Fruit fly (Drosophila melanogaster): ENCODE results near the gene CG32719.

dm6 chrX:7579810-7580209 is 32.0 kb upstream of the CG32719 start:
- TF ChIP-seq Snoo (tag; optimal IDR thresholded peaks at IDR 0.05): no peak
- no peak for TF ChIP-seq CG15710 (tag; optimal IDR thresholded peaks at IDR 0.05)
- TF ChIP-seq CG12605 (GFP tag; IDR thresholded peaks at IDR 0.05): no peak
- no peak for TF ChIP-seq D1 (tag; optimal IDR thresholded peaks at IDR 0.05)

Data from whole organism, pupa.